Fruit fly (Drosophila melanogaster): ENCODE data around the gene CG14627.

DNA sequence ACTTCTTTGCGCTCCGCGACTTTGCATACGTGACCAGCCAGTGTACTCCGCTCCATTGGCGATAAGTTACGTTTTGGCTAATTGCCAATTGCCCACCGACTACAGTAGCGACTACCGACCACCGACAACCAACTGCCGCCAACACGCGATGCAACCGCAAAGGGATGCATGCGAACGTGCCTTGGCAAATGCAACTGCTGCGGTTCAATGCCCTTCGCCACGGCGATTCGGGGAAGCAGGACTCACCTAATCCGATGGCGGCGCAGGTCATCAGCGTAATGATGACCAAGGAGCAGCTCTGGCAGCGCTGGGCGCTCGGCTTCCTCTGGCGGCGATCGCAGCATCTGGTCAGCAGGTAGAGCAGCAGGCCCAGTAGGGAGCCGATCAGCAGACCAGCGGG is 44.4 kb downstream of the CG14627 start:
- no peak for TF ChIP-seq Sin3A (optimal IDR thresholded peaks at IDR 0.05)
- no peak for TF ChIP-seq psq (optimal IDR thresholded peaks at IDR 0.05)
- TF ChIP-seq insv (optimal IDR thresholded peaks at IDR 0.05), result no peak
- no peak for TF ChIP-seq Myc (optimal IDR thresholded peaks at IDR 0.05)
- TF ChIP-seq ttk (optimal IDR thresholded peaks at IDR 0.05), result no peak
- TF ChIP-seq h (optimal IDR thresholded peaks at IDR 0.05), result no peak

All from Kc167 (cell line).